Worm (Caenorhabditis elegans): ENCODE measurements around the gene C18D11.10.

- TF ChIP-seq pha-4 (tag; optimal IDR thresholded peaks at IDR 0.05) (no peak), ceh-82 (tag; optimal IDR thresholded peaks at IDR 0.05) (no peak), nhr-12 (tag; optimal IDR thresholded peaks at IDR 0.05) (no peak), zag-1 (tag; optimal IDR thresholded peaks at IDR 0.05) (no peak), nhr-25 (tag; optimal IDR thresholded peaks at IDR 0.05) (no peak), lsy-12 (tag; optimal IDR thresholded peaks at IDR 0.05) (no peak), aly-2 (tag; optimal IDR thresholded peaks at IDR 0.05) (no peak), ztf-11 (tag; optimal IDR thresholded peaks at IDR 0.05) (no peak), hmg-11 (tag; optimal IDR thresholded peaks at IDR 0.05) (no peak), unc-62 (GFP tag; optimal IDR thresholded peaks at IDR 0.05) (no peak), fos-1 (tag; optimal IDR thresholded peaks at IDR 0.05) (no peak), elt-1 (tag; optimal IDR thresholded peaks at IDR 0.05) (no peak), nhr-77 (tag; optimal IDR thresholded peaks at IDR 0.05) (no peak), unc-39 (tag; optimal IDR thresholded peaks at IDR 0.05) (no peak)
Measured at ce11 chrIII:11824088-11824487, 16.6 kb downstream of the C18D11.10 start.
